Fruit fly (Drosophila melanogaster) whole organism: ENCODE results near the gene CG10561.

Experiments
- Dll ChIP-seq: fragments of >200 bp; optimal IDR thresholded peaks from 2 replicates; lab custom pipeline; 2017
- pan ChIP-seq: fragments of >200 bp; optimal IDR thresholded peaks from 2 replicates; lab custom pipeline; 2017
- psq ChIP-seq: fragments of >200 bp; optimal IDR thresholded peaks from 2 replicates; lab custom pipeline; 2017
- usp ChIP-seq: fragments of >200 bp; optimal IDR thresholded peaks from 2 replicates; lab custom pipeline; 2017; ENCODE audit warnings: missing biosample characterization, missing genetic modification characterization, mixed read lengths

DNA sequence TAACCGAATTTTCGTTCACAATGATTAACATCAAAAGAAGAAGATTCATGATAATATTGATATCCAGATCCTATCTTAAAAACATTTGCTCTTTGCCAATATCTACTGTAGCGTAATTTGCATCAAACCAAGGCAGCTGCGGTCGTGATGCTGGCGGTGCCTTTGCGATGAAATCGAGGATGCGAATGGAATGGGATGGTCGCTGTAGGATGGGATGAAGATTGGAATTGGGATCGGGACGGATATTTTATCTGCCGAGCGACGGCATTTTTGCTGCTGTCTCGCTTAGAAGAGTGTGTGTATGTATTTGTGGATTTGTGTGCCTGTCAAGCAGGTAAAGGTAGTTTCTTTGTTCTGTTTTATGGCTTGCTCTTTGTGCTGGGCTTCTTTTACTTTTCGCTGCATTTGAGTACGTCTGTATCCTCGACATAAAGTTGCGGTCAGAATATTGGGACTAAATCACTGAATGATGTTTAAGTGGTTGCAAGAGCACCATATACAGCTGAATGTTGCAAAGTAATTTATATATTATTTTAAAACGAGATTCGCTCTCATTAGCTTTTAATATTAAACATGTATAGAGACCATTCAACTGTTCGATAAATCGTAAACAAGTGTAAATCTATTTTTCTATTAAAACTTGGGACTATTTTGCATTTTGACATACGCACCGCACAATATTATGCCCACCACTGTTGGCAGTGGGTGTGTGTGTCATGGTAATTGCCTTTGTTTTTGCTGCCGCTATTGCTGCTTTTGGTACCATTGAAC lies 48.3 kb downstream of the CG10561 start:
- TF ChIP-seq Dll: no peak
- TF ChIP-seq usp: no peak
- no peak for TF ChIP-seq pan (lab: Kevin White, UChicago)
- TF ChIP-seq psq (lab: Kevin White, UChicago): no peak
